Worm (Caenorhabditis elegans): Measurements from ENCODE around the gene dlc-3.

DNA sequence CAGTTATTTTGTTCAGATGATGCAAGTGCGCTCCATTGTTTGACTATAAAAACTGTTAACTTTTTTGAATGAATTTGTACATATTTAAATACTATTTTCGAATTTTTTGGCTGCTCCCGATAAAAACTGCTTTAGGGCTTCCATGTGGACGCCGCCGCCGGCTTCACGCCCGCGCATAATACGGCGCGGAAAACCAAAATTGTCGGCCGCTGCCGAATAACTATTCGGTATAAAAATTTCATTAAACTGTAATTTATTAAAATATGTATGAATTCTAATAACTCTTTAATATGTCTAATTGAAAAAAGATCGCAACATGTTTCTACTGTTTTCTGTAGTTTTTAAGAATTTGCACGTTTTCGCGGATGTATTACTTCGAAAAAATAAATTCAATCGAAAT is 14.6 kb downstream of the dlc-3 start:
- TF ChIP-seq fkh-10 (GFP tag; optimal IDR thresholded peaks at IDR 0.05) (no peak), aly-2 (tag; optimal IDR thresholded peaks at IDR 0.05) (no peak), mdl-1 (tag; optimal IDR thresholded peaks at IDR 0.05) (no peak), pqm-1 (tag; optimal IDR thresholded peaks at IDR 0.05) (no peak), snpc-4 (tag; optimal IDR thresholded peaks at IDR 0.05) (no peak), ztf-4 (tag; optimal IDR thresholded peaks at IDR 0.05) (no peak), nhr-11 (tag; optimal IDR thresholded peaks at IDR 0.05) (no peak), ztf-11 (tag; optimal IDR thresholded peaks at IDR 0.05) (no peak)

Data from whole organism, L3 larva.